Worm (Caenorhabditis elegans) whole organism, late embryonic: ENCODE data around the gene F43E2.11.
A peak's percentile ranks its signal among the peaks of the same experiment; 100 is the strongest.

Source experiments
- C08G9.2 ChIP-seq: sonication (generic microtip); optimal IDR thresholded peaks from 2 replicates; lab custom pipeline; 2016; ENCODE audit warnings: mild to moderate bottlenecking, missing genetic modification characterization, moderate library complexity, missing compliant biosample characterization
- K09A11.1 ChIP-seq: sonication (generic microtip); optimal IDR thresholded peaks from 2 replicates; lab custom pipeline; 2017; ENCODE audit warnings: antibody characterized with exemption, mild to moderate bottlenecking, missing genetic modification characterization, missing compliant biosample characterization; ENCODE audit not compliant: insufficient read depth
- Y22D7AL.16 ChIP-seq: sonication (generic microtip); optimal IDR thresholded peaks from 2 replicates; lab custom pipeline; 2016; ENCODE audit warnings: missing genetic modification characterization, missing compliant biosample characterization
- ahr-1 ChIP-seq: sonication (generic microtip); optimal IDR thresholded peaks from 2 replicates; lab custom pipeline; 2016; ENCODE audit warnings: missing genetic modification characterization, missing compliant biosample characterization
- ceh-18 ChIP-seq: sonication (generic microtip); optimal IDR thresholded peaks from 2 replicates; lab custom pipeline; 2016; ENCODE audit warnings: missing genetic modification characterization, missing compliant biosample characterization
- ceh-2 ChIP-seq: sonication (generic microtip); optimal IDR thresholded peaks from 2 replicates; lab custom pipeline; 2016; ENCODE audit warnings: missing genotype, missing genetic modification characterization, missing compliant biosample characterization
- ceh-22 ChIP-seq: sonication (generic microtip); optimal IDR thresholded peaks from 2 replicates; lab custom pipeline; 2017; ENCODE audit warnings: missing biosample characterization, missing genetic modification characterization
- ceh-31 ChIP-seq: sonication (generic microtip); optimal IDR thresholded peaks from 2 replicates; lab custom pipeline; 2016; ENCODE audit warnings: missing genetic modification characterization, missing compliant biosample characterization
- ceh-6 ChIP-seq: fragments of 200-800 bp; sonication (Bioruptor generic); optimal IDR thresholded peaks from 2 replicates; lab custom pipeline; 2018; ENCODE audit warnings: mild to moderate bottlenecking, missing genetic modification characterization, missing compliant biosample characterization
- ceh-9 ChIP-seq: sonication (generic microtip); optimal IDR thresholded peaks from 2 replicates; lab custom pipeline; 2016; ENCODE audit warnings: mild to moderate bottlenecking, missing genetic modification characterization, inconsistent platforms, missing compliant biosample characterization
- dmd-4 ChIP-seq: sonication (generic microtip); optimal IDR thresholded peaks from 2 replicates; lab custom pipeline; 2016; ENCODE audit warnings: borderline replicate concordance, missing genetic modification characterization, missing compliant biosample characterization
- dve-1 ChIP-seq: sonication (generic microtip); optimal IDR thresholded peaks from 2 replicates; lab custom pipeline; 2017; ENCODE audit warnings: antibody characterized with exemption, mild to moderate bottlenecking, missing genetic modification characterization, missing compliant biosample characterization
- elt-2 ChIP-seq: sonication (generic microtip); optimal IDR thresholded peaks from 2 replicates; lab custom pipeline; 2016; ENCODE audit warnings: missing genetic modification reagents, missing genetic modification characterization, missing compliant biosample characterization
- ets-4 ChIP-seq: sonication (generic microtip); optimal IDR thresholded peaks from 2 replicates; lab custom pipeline; 2016; ENCODE audit warnings: missing genetic modification characterization, missing compliant biosample characterization
- eyg-1 ChIP-seq: sonication (generic microtip); optimal IDR thresholded peaks from 2 replicates; lab custom pipeline; 2016; ENCODE audit warnings: missing genotype, missing genetic modification characterization, missing compliant biosample characterization
- fkh-6 ChIP-seq: sonication (generic microtip); optimal IDR thresholded peaks from 2 replicates; lab custom pipeline; 2016; ENCODE audit warnings: missing genetic modification characterization, missing compliant biosample characterization
- gmeb-2 ChIP-seq: sonication (generic microtip); optimal IDR thresholded peaks from 2 replicates; lab custom pipeline; 2016; ENCODE audit warnings: missing genetic modification characterization, inconsistent platforms, missing compliant biosample characterization
- hlh-13 ChIP-seq: fragments of 200-800 bp; sonication (Bioruptor generic); optimal IDR thresholded peaks from 2 replicates; lab custom pipeline; 2018; ENCODE audit warnings: mild to moderate bottlenecking, missing genetic modification characterization, missing compliant biosample characterization
- hlh-8 ChIP-seq: sonication (generic microtip); optimal IDR thresholded peaks from 2 replicates; lab custom pipeline; 2016; ENCODE audit warnings: missing genotype, missing genetic modification characterization, missing compliant biosample characterization
- lim-6 ChIP-seq: sonication (generic microtip); optimal IDR thresholded peaks from 2 replicates; lab custom pipeline; 2016; ENCODE audit warnings: missing genetic modification characterization, missing compliant biosample characterization
- lin-11 ChIP-seq: fragments of 200-800 bp; sonication (Bioruptor generic); optimal IDR thresholded peaks from 2 replicates; lab custom pipeline; 2018; ENCODE audit warnings: mild to moderate bottlenecking, missing genetic modification characterization, missing compliant biosample characterization
- nhr-232 ChIP-seq: sonication (generic microtip); optimal IDR thresholded peaks from 2 replicates; lab custom pipeline; 2016; ENCODE audit warnings: missing genetic modification characterization, missing compliant biosample characterization
- pag-3 ChIP-seq: sonication (generic microtip); optimal IDR thresholded peaks from 2 replicates; lab custom pipeline; 2016; ENCODE audit warnings: missing compliant biosample characterization, missing genetic modification characterization, borderline replicate concordance
- pax-1 ChIP-seq: fragments of 150-350 bp; optimal IDR thresholded peaks from 2 replicates; lab custom pipeline; 2014; ENCODE audit warnings: missing biosample characterization, missing genetic modification characterization
- pha-4 ChIP-seq: fragments of 150-350 bp; optimal IDR thresholded peaks from 2 replicates; lab custom pipeline; 2018; ENCODE audit warnings: missing biosample characterization, missing genetic modification reagents, missing genetic modification characterization
- ref-2 ChIP-seq: sonication (generic microtip); optimal IDR thresholded peaks from 2 replicates; lab custom pipeline; 2016; ENCODE audit warnings: missing genetic modification characterization, missing compliant biosample characterization
- rnt-1 ChIP-seq: sonication (generic microtip); optimal IDR thresholded peaks from 2 replicates; lab custom pipeline; 2016; ENCODE audit warnings: missing genetic modification characterization, missing compliant biosample characterization
- syd-9 ChIP-seq: sonication (generic microtip); optimal IDR thresholded peaks from 2 replicates; lab custom pipeline; 2016; ENCODE audit warnings: mild to moderate bottlenecking, missing genetic modification characterization, moderate library complexity, missing compliant biosample characterization
- tbx-2 ChIP-seq: sonication (generic microtip); optimal IDR thresholded peaks from 2 replicates; lab custom pipeline; 2016; ENCODE audit warnings: missing genetic modification characterization, missing compliant biosample characterization
- tbx-7 ChIP-seq: sonication (generic microtip); optimal IDR thresholded peaks from 2 replicates; lab custom pipeline; 2016; ENCODE audit warnings: missing genotype, missing genetic modification characterization, missing compliant biosample characterization
- ttx-3 ChIP-seq: sonication (generic microtip); optimal IDR thresholded peaks from 2 replicates; lab custom pipeline; 2016; ENCODE audit warnings: missing genetic modification reagents, missing genetic modification characterization, missing compliant biosample characterization
- unc-42 ChIP-seq: sonication (generic microtip); optimal IDR thresholded peaks from 2 replicates; lab custom pipeline; 2016; ENCODE audit warnings: missing genotype, missing genetic modification characterization, missing compliant biosample characterization
- unc-55 ChIP-seq: sonication (generic microtip); optimal IDR thresholded peaks from 2 replicates; lab custom pipeline; 2017; ENCODE audit warnings: missing biosample characterization, missing genetic modification reagents, missing genetic modification characterization
- unc-86 ChIP-seq: sonication (generic microtip); optimal IDR thresholded peaks from 2 replicates; lab custom pipeline; 2016; ENCODE audit warnings: missing genetic modification characterization, missing compliant biosample characterization

F43E2.11 gene

DNA sequence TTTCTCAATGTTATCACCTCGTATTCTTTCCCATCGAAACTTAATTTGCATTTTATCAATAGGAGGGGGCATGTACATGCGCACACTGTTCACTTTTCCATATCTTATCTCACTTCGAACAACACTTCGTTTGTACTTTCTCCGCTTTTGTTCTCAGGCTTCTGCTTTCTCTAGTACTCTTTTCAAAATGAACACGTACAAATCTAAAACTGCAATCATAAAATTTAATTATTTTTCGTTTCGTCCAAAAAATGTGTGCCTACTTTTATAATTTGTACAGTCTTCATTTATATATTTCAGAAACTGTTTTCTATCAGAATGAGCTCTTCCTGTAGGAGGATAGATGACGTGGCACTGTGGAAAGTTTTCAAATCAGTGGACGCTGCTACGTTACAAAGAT is 28.6 kb upstream of the F43E2.11 start, which contains the start of gene C07D10.1:
Gene C07D10.1 (plus strand): TSS at position 301 of the 400 bp plus-strand sequence.
- TF ChIP-seq ceh-6 (GFP tag; lab: Kevin White, UChicago) (no peak), elt-2 (tag; lab: Kevin White, UChicago) (peak; percentile 11)

DNA sequence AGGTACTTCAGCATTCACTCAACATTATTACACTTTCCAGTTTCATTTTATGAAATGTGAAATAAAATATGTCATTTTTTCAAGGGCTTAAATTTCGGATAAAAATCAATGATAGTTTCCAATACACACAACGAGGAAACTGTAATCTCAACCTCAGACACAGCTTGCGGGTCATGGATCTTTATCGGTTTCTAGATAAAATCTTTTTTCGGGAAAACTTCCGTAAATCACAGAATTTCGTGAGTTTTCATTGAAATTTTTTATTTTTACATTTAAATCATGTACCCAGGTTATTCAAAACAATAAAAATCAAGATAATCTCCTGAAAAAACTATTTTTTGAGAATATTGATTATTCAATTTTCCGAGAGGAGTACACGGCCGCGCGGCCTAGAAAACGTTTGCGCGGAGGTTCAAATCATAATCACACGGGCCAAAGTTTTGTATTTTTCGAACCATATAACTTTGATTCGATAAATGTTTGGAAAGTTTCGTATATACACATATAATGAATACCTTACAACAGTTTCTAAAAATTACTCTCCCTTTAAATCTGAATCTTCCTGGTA is 27.3 kb upstream of the F43E2.11 start:
- TF ChIP-seq ets-4 (tag; lab: Kevin White, UChicago) (peak; percentile 45), K09A11.1 (no peak), ceh-31 (tag; lab: Kevin White, UChicago) (peak; percentile 4)
- TF ChIP-seq, all 69 proteins: peak for 2

DNA sequence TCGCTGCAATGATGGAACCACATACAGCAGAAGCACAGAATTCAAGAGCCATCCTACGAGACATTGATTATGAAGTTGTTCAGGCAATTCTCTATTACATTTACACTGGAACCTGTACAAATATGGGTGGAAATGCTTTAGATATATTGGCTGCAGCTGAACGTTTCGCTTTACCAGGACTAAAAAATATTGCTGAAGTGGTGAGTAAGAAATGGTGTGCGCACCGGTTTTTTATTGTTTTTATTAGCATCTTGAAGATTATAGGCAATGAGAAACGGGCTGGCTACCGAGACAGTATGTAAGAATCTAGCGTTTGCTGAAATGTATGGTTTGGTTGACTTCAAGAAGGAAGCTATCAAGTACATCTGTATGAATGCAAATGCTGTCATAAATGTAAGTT is 26.0 kb upstream of the F43E2.11 start:
- TF ChIP-seq ceh-9 (tag; lab: Kevin White, UChicago) (no peak), ets-4 (tag; lab: Kevin White, UChicago) (no peak), tbx-7 (tag; lab: Kevin White, UChicago) (no peak), ceh-2 (tag; lab: Kevin White, UChicago) (no peak), pha-4 (tag; lab: Kevin White, UChicago) (no peak), gmeb-2 (tag; lab: Kevin White, UChicago) (no peak), ttx-3 (tag; lab: Kevin White, UChicago) (no peak), hlh-8 (tag; lab: Kevin White, UChicago) (no peak), ahr-1 (tag; lab: Kevin White, UChicago) (no peak), ceh-18 (no peak), tbx-2 (tag; lab: Kevin White, UChicago) (no peak), fkh-6 (tag; lab: Kevin White, UChicago) (no peak)

- no peak for TF ChIP-seq ceh-31 (tag; lab: Kevin White, UChicago)
- TF ChIP-seq fkh-6 (tag; lab: Kevin White, UChicago) = no peak
- no peak for TF ChIP-seq pag-3 (tag; lab: Kevin White, UChicago)
- no peak for TF ChIP-seq Y22D7AL.16 (tag; lab: Kevin White, UChicago)
- TF ChIP-seq unc-86 = no peak
- no peak for TF ChIP-seq eyg-1 (tag; lab: Kevin White, UChicago)
- TF ChIP-seq elt-2 (tag; lab: Kevin White, UChicago) = no peak
- no peak for TF ChIP-seq pax-1 (tag; lab: Kevin White, UChicago)
- TF ChIP-seq hlh-13 (GFP tag; lab: Kevin White, UChicago) = no peak
- TF ChIP-seq rnt-1 (tag; lab: Kevin White, UChicago) = no peak
- TF ChIP-seq syd-9 (tag; lab: Kevin White, UChicago) = no peak
- TF ChIP-seq ceh-2 (tag; lab: Kevin White, UChicago) = no peak
- no peak for TF ChIP-seq lim-6 (tag; lab: Kevin White, UChicago)
- no peak for TF ChIP-seq ahr-1 (tag; lab: Kevin White, UChicago)
- TF ChIP-seq gmeb-2 (tag; lab: Kevin White, UChicago) = no peak
- no peak for TF ChIP-seq dve-1 (tag; lab: Kevin White, UChicago)
- no peak for TF ChIP-seq lin-11 (tag; lab: Kevin White, UChicago)
Observed at ce11 chrII:7394690-7395054, 24.6 kb upstream of the F43E2.11 start, which contains the start of gene bath-44. Gene bath-44, plus strand, starts transcription at chrII:7394955.

- TF ChIP-seq C08G9.2 (tag; lab: Kevin White, UChicago) (no peak), dmd-4 (tag; lab: Kevin White, UChicago) (no peak), ceh-6 (GFP tag; lab: Kevin White, UChicago) (no peak), unc-42 (tag; lab: Kevin White, UChicago) (no peak), ceh-22 (no peak), ref-2 (tag; lab: Kevin White, UChicago) (no peak), lim-6 (tag; lab: Kevin White, UChicago) (no peak), nhr-232 (no peak), unc-55 (GFP tag; lab: Kevin White, UChicago) (no peak), eyg-1 (tag; lab: Kevin White, UChicago) (no peak)
Observed at ce11 chrII:7393922-7394689, 24.0 kb upstream of the F43E2.11 start.
